Worm (Caenorhabditis elegans) whole organism, L3 larva: ENCODE results near the gene emc-1.
"Not testable (repeated sequence)": the region's sequence is repeated elsewhere in the genome, so short reads cannot be mapped to it uniquely, and the experiment has no call there.

ENCODE experiments used
- R02D3.7 ChIP-seq: fragments of 150-350 bp; optimal IDR thresholded peaks from 2 replicates; lab custom pipeline; 2014; ENCODE audit warnings: missing biosample characterization, missing genetic modification characterization
- ZK546.5 ChIP-seq: sonication (generic microtip); optimal IDR thresholded peaks from 2 replicates; lab custom pipeline; 2017; ENCODE audit warnings: missing biosample characterization, missing genetic modification characterization
- aly-2 ChIP-seq: fragments of 150-350 bp; optimal IDR thresholded peaks from 2 replicates; lab custom pipeline; 2014; ENCODE audit warnings: missing biosample characterization, missing genetic modification characterization
- ceh-28 ChIP-seq: fragments of 150-350 bp; optimal IDR thresholded peaks from 2 replicates; lab custom pipeline; 2014; ENCODE audit warnings: missing biosample characterization, missing genetic modification reagents, missing genetic modification characterization
- ceh-82 ChIP-seq: fragments of 150-350 bp; optimal IDR thresholded peaks from 2 replicates; lab custom pipeline; 2014; ENCODE audit warnings: missing biosample characterization, missing genetic modification characterization
- ceh-9 ChIP-seq: sonication (generic microtip); optimal IDR thresholded peaks from 2 replicates; lab custom pipeline; 2018; ENCODE audit warnings: missing biosample characterization, missing genetic modification characterization
- egl-27 ChIP-seq: sonication (generic microtip); optimal IDR thresholded peaks from 4 replicates; lab custom pipeline; 2017; ENCODE audit warnings: missing biosample characterization, missing genetic modification reagents, missing genetic modification characterization
- egl-5 ChIP-seq: fragments of 150-350 bp; optimal IDR thresholded peaks from 2 replicates; lab custom pipeline; 2017; ENCODE audit warnings: missing biosample characterization, missing genetic modification reagents, missing genetic modification characterization, inconsistent platforms
- elt-1 ChIP-seq: fragments of 150-350 bp; optimal IDR thresholded peaks from 2 replicates; lab custom pipeline; 2014; ENCODE audit warnings: missing biosample characterization, missing genetic modification characterization
- elt-2 ChIP-seq: sonication (generic microtip); optimal IDR thresholded peaks from 2 replicates; lab custom pipeline; 2016; ENCODE audit warnings: missing genetic modification reagents, mild to moderate bottlenecking, missing genetic modification characterization, missing compliant biosample characterization
- elt-3 ChIP-seq, 3 experiments: fragments of 150-350 bp in 1 of 3; sonication (generic microtip) in 2 of 3; optimal IDR thresholded peaks; 2 replicates in 2 of 3; 4 replicates in 1 of 3; lab custom pipeline; 2014 to 2017; ENCODE audit warnings: missing biosample characterization in 3 of 3, missing genetic modification characterization in 3 of 3
- fkh-10 ChIP-seq: sonication (generic microtip); optimal IDR thresholded peaks from 2 replicates; lab custom pipeline; 2017; ENCODE audit warnings: missing biosample characterization, missing genetic modification reagents, missing genetic modification characterization
- fos-1 ChIP-seq: fragments of 150-350 bp; optimal IDR thresholded peaks from 2 replicates; lab custom pipeline; 2014; ENCODE audit warnings: missing biosample characterization, missing genetic modification characterization
- jun-1 ChIP-seq: fragments of 150-350 bp; optimal IDR thresholded peaks from 2 replicates; lab custom pipeline; 2014; ENCODE audit warnings: missing biosample characterization, missing genetic modification reagents, missing genetic modification characterization
- lin-15B ChIP-seq: fragments of 150-350 bp; optimal IDR thresholded peaks from 2 replicates; lab custom pipeline; 2014; ENCODE audit warnings: missing biosample characterization, missing genetic modification characterization
- mml-1 ChIP-seq: fragments of 150-350 bp; sonication (generic microtip); optimal IDR thresholded peaks from 3 replicates; lab custom pipeline; 2014; ENCODE audit warnings: missing biosample characterization, missing genetic modification characterization
- nhr-12 ChIP-seq: fragments of 150-350 bp; optimal IDR thresholded peaks from 2 replicates; lab custom pipeline; 2014; ENCODE audit warnings: missing biosample characterization, missing genetic modification characterization
- nhr-23 ChIP-seq: fragments of 150-350 bp; optimal IDR thresholded peaks from 2 replicates; lab custom pipeline; 2014; ENCODE audit warnings: missing biosample characterization, missing genetic modification reagents, missing genetic modification characterization
- nhr-28 ChIP-seq: fragments of 150-350 bp; optimal IDR thresholded peaks from 2 replicates; lab custom pipeline; 2014; ENCODE audit warnings: missing biosample characterization, missing genetic modification characterization
- nhr-67 ChIP-seq: fragments of 150-350 bp; optimal IDR thresholded peaks from 2 replicates; lab custom pipeline; 2014; ENCODE audit warnings: missing biosample characterization, missing genetic modification characterization
- nhr-76 ChIP-seq: fragments of 150-350 bp; sonication (generic microtip); optimal IDR thresholded peaks from 5 replicates; lab custom pipeline; 2014; ENCODE audit warnings: missing biosample characterization, missing genetic modification characterization
- nhr-77 ChIP-seq: fragments of 150-350 bp; optimal IDR thresholded peaks from 2 replicates; lab custom pipeline; 2014; ENCODE audit warnings: missing biosample characterization, missing genetic modification characterization
- pha-4 ChIP-seq: fragments of 150-350 bp; optimal IDR thresholded peaks from 2 replicates; lab custom pipeline; 2014; ENCODE audit warnings: missing biosample characterization, missing genetic modification reagents, missing genetic modification characterization
- pqm-1 ChIP-seq: fragments of 150-350 bp; optimal IDR thresholded peaks from 2 replicates; lab custom pipeline; 2017; ENCODE audit warnings: missing biosample characterization, missing genetic modification characterization, inconsistent platforms
- sea-2 ChIP-seq: fragments of 150-350 bp; sonication (generic microtip); optimal IDR thresholded peaks from 4 replicates; lab custom pipeline; 2014; ENCODE audit warnings: missing biosample characterization, missing genetic modification reagents, missing genetic modification characterization
- tbx-2 ChIP-seq: sonication (generic microtip); optimal IDR thresholded peaks from 2 replicates; lab custom pipeline; 2016; ENCODE audit warnings: mild to moderate bottlenecking, missing genetic modification characterization, missing compliant biosample characterization
- unc-39 ChIP-seq: sonication (generic microtip); optimal IDR thresholded peaks from 4 replicates; lab custom pipeline; 2017; ENCODE audit warnings: missing biosample characterization, missing genetic modification characterization
- unc-62 ChIP-seq: fragments of 150-350 bp; sonication (generic microtip); optimal IDR thresholded peaks from 4 replicates; lab custom pipeline; 2014; ENCODE audit warnings: missing biosample characterization, missing genetic modification reagents, missing genetic modification characterization
- zag-1 ChIP-seq: fragments of 150-350 bp; optimal IDR thresholded peaks from 2 replicates; lab custom pipeline; 2014; ENCODE audit warnings: missing biosample characterization, missing genetic modification characterization
- ztf-4 ChIP-seq: fragments of 150-350 bp; optimal IDR thresholded peaks from 2 replicates; lab custom pipeline; 2014; ENCODE audit warnings: missing biosample characterization, missing genetic modification characterization

Gene emc-1

ce11 chrII:1500286-1500840 is at the start of gene emc-1:
Gene emc-1 (minus strand): TSS chrII:1500330.
- peak; percentile 11 for TF ChIP-seq pha-4 (tag; lab: Kevin White, UChicago)
- no peak for TF ChIP-seq pqm-1

- no peak for TF ChIP-seq unc-62 (GFP tag; lab: Kevin White, UChicago)
- TF ChIP-seq ceh-9 (tag; lab: Kevin White, UChicago): no peak
- no peak for TF ChIP-seq nhr-77 (tag; lab: Kevin White, UChicago)
- no peak for TF ChIP-seq elt-2 (tag; lab: Kevin White, UChicago)
- TF ChIP-seq ceh-28 (tag; lab: Kevin White, UChicago): no peak
- no peak for TF ChIP-seq lin-15B
- no peak for TF ChIP-seq nhr-28 (tag; lab: Kevin White, UChicago)
- TF ChIP-seq jun-1: no peak
- no peak for TF ChIP-seq ceh-82 (tag; lab: Kevin White, UChicago)
- TF ChIP-seq egl-27 (tag; lab: Kevin White, UChicago): no peak
These were observed 45.5 kb upstream of the emc-1 start, which contains the start of gene K05F6.12 for ce11 chrII:1545625-1546024. Gene K05F6.12 (plus strand): TSS chrII:1545925.

ce11 chrII:1543182-1543581 is 43.1 kb upstream of the emc-1 start, which contains the start of gene K05F6.4:
Gene K05F6.4 (plus strand): TSS chrII:1543482.
- TF ChIP-seq jun-1; nhr-76; nhr-23 (tag; lab: Kevin White, UChicago): not testable (repeated sequence)

- TF ChIP-seq elt-3 (tag; optimal IDR thresholded peaks at IDR 0.05; lab: Kevin White, UChicago); ceh-82 (tag; lab: Kevin White, UChicago); nhr-28 (tag; lab: Kevin White, UChicago): not testable (repeated sequence)
These were observed 40.5 kb upstream of the emc-1 start, which contains the start of gene poml-4 for ce11 chrII:1540628-1541027. Gene poml-4 (plus strand): TSS chrII:1540928.

ce11 chrII:1538589-1538988 is 38.5 kb upstream of the emc-1 start, which contains the start of gene fbxb-44:
Gene fbxb-44 (plus strand): TSS chrII:1538889.
- TF ChIP-seq fkh-10 (no peak), nhr-67 (tag; lab: Kevin White, UChicago) (no peak), egl-27 (tag; lab: Kevin White, UChicago) (no peak), R02D3.7 (tag; lab: Kevin White, UChicago) (no peak), unc-39 (no peak)

- TF ChIP-seq zag-1 (tag; lab: Kevin White, UChicago): no peak
- no peak for TF ChIP-seq ceh-28 (tag; lab: Kevin White, UChicago)
- TF ChIP-seq ztf-4 (tag; lab: Kevin White, UChicago): no peak
- no peak for TF ChIP-seq fos-1
- no peak for TF ChIP-seq ZK546.5 (tag; lab: Kevin White, UChicago)
- no peak for TF ChIP-seq unc-62 (GFP tag; lab: Kevin White, UChicago)
- TF ChIP-seq pqm-1: no peak
- TF ChIP-seq elt-1 (tag; lab: Kevin White, UChicago): no peak
- no peak for TF ChIP-seq mml-1 (tag; lab: Kevin White, UChicago)
- TF ChIP-seq egl-5 (tag; lab: Kevin White, UChicago): no peak
- TF ChIP-seq R02D3.7 (tag; lab: Kevin White, UChicago): no peak
- TF ChIP-seq nhr-76: no peak
- TF ChIP-seq tbx-2 (tag; lab: Kevin White, UChicago): no peak
These were observed 37.2 kb upstream of the emc-1 start, which contains the start of gene fbxb-42 for ce11 chrII:1537321-1537720. Gene fbxb-42 (plus strand): TSS chrII:1537621.

ce11 chrII:1535931-1536330 is 35.8 kb upstream of the emc-1 start, which contains the start of gene fbxb-43:
Gene fbxb-43 (plus strand): TSS chrII:1536231.
- TF ChIP-seq aly-2 (tag; lab: Kevin White, UChicago) (no peak), pha-4 (tag; lab: Kevin White, UChicago) (no peak), elt-1 (tag; lab: Kevin White, UChicago) (no peak), fos-1 (no peak), egl-27 (tag; lab: Kevin White, UChicago) (no peak), nhr-12 (tag; lab: Kevin White, UChicago) (no peak), sea-2 (GFP tag; lab: Kevin White, UChicago) (no peak), elt-2 (tag; lab: Kevin White, UChicago) (no peak)
